Worm (Caenorhabditis elegans): Measurements from ENCODE around the gene ceh-32.
A peak's percentile ranks its signal among the peaks of the same experiment; 100 is the strongest.

ceh-32 gene

ce11 chrV:11676498-11676897 is 28.7 kb downstream of the ceh-32 start:
- no peak for TF ChIP-seq unc-130 (GFP tag; optimal IDR thresholded peaks at IDR 0.05)
- no peak for TF ChIP-seq Y105C5A.15 (GFP tag; IDR thresholded peaks at IDR 0.05)
- TF ChIP-seq nhr-28 (tag; optimal IDR thresholded peaks at IDR 0.05) = peak; percentile 25
- peak; percentile 49; the same call in 1 of the 2 replicates for TF ChIP-seq tra-1 (GFP tag; IDR thresholded peaks at IDR 0.05)
- no peak for TF ChIP-seq dmd-8 (GFP tag; IDR thresholded peaks at IDR 0.05)
- TF ChIP-seq zag-1 (tag; optimal IDR thresholded peaks at IDR 0.05) = no peak
- no peak for TF ChIP-seq ztf-7 (tag; optimal IDR thresholded peaks at IDR 0.05)
- no peak for TF ChIP-seq nhr-6 (tag; optimal IDR thresholded peaks at IDR 0.05)
- TF ChIP-seq cey-2 (tag; optimal IDR thresholded peaks at IDR 0.05; ENCODE audit: borderline replicate concordance, insufficient read depth) = peak; percentile 38
- peak; percentile 39 for TF ChIP-seq hlh-30 (tag; optimal IDR thresholded peaks at IDR 0.05; ENCODE audit: insufficient read depth)
- TF ChIP-seq hlh-11 (tag; optimal IDR thresholded peaks at IDR 0.05) = peak; percentile 5
- TF ChIP-seq sdz-12 (GFP tag; optimal IDR thresholded peaks at IDR 0.05) = no peak

- no peak for TF ChIP-seq ctbp-1 (GFP tag; IDR thresholded peaks at IDR 0.05)
- TF ChIP-seq lin-38 (GFP tag; IDR thresholded peaks at IDR 0.05) = no peak
- TF ChIP-seq nhr-76 (tag; optimal IDR thresholded peaks at IDR 0.05) = no peak
- TF ChIP-seq zip-2 (tag; optimal IDR thresholded peaks at IDR 0.05) = no peak
- no peak for TF ChIP-seq T26A8.4 (GFP tag; IDR thresholded peaks at IDR 0.05)
These were observed 29.6 kb downstream of the ceh-32 start, which contains the start of gene ape-1 for ce11 chrV:11675638-11676037. ape-1 (plus strand) TSS chrV:11675938.

ce11 chrV:11674594-11675579 is 30.3 kb downstream of the ceh-32 start:
- no peak for TF ChIP-seq lin-15B (tag; optimal IDR thresholded peaks at IDR 0.05)
- TF ChIP-seq F26F4.8 (GFP tag; conservative IDR thresholded peaks at IDR 0.05) = no peak
- TF ChIP-seq nhr-28 (tag; optimal IDR thresholded peaks at IDR 0.05) = no peak
- TF ChIP-seq daf-8 (GFP tag; IDR thresholded peaks at IDR 0.05) = no peak
- no peak for TF ChIP-seq fos-1 (tag; optimal IDR thresholded peaks at IDR 0.05)
- no peak for TF ChIP-seq spr-1 (tag; optimal IDR thresholded peaks at IDR 0.05)
- no peak for TF ChIP-seq gei-8 (GFP tag; optimal IDR thresholded peaks at IDR 0.05)
- no peak for TF ChIP-seq php-3 (GFP tag; IDR thresholded peaks at IDR 0.05)
- TF ChIP-seq Y75B8A.6 (GFP tag; IDR thresholded peaks at IDR 0.05) = no peak
- TF ChIP-seq ceh-62 (tag; optimal IDR thresholded peaks at IDR 0.05) = no peak
- no peak for TF ChIP-seq nhr-237 (tag; optimal IDR thresholded peaks at IDR 0.05)
- no peak for TF ChIP-seq lin-13 (GFP tag; optimal IDR thresholded peaks at IDR 0.05)
- TF ChIP-seq nhr-48 (tag; optimal IDR thresholded peaks at IDR 0.05) = no peak
- TF ChIP-seq Y105C5A.15 (GFP tag; IDR thresholded peaks at IDR 0.05) = no peak
- no peak for TF ChIP-seq R02D3.7 (tag; optimal IDR thresholded peaks at IDR 0.05)
- no peak for TF ChIP-seq ceh-82 (tag; optimal IDR thresholded peaks at IDR 0.05)
- TF ChIP-seq unc-130 (GFP tag; optimal IDR thresholded peaks at IDR 0.05) = no peak
- no peak for TF ChIP-seq T20F7.1 (GFP tag; optimal IDR thresholded peaks at IDR 0.05)
- TF ChIP-seq ZK337.2 (GFP tag; IDR thresholded peaks at IDR 0.05) = no peak
- TF ChIP-seq daf-19 (GFP tag; conservative IDR thresholded peaks at IDR 0.05) = no peak
- TF ChIP-seq hlh-30 (tag; optimal IDR thresholded peaks at IDR 0.05; ENCODE audit: insufficient read depth) = peak; percentile 51
- TF ChIP-seq egl-27 (tag; optimal IDR thresholded peaks at IDR 0.05) = no peak
- TF ChIP-seq skn-1 (tag; optimal IDR thresholded peaks at IDR 0.05) = no peak
- no peak for TF ChIP-seq ceh-32 (tag; optimal IDR thresholded peaks at IDR 0.05; ENCODE audit: poor library complexity)
- TF ChIP-seq Y48G9A.11 (GFP tag; IDR thresholded peaks at IDR 0.05) = no peak
- TF ChIP-seq zag-1 (tag; optimal IDR thresholded peaks at IDR 0.05) = no peak
- TF ChIP-seq lsy-2 (tag; optimal IDR thresholded peaks at IDR 0.05) = no peak
- no peak for TF ChIP-seq hmg-1.1 (GFP tag; IDR thresholded peaks at IDR 0.05)
- TF ChIP-seq nhr-6 (tag; optimal IDR thresholded peaks at IDR 0.05) = peak; percentile 24
- no peak for TF ChIP-seq mdl-1 (tag; optimal IDR thresholded peaks at IDR 0.05)
- no peak for TF ChIP-seq pha-4 (GFP tag; IDR thresholded peaks at IDR 0.05)
- TF ChIP-seq pha-4 (tag; optimal IDR thresholded peaks at IDR 0.05) = peak; percentile 84
- TF ChIP-seq zfp-2 (tag; optimal IDR thresholded peaks at IDR 0.05) = no peak
- TF ChIP-seq zfp-3 (GFP tag; conservative IDR thresholded peaks at IDR 0.05) = no peak
- no peak for TF ChIP-seq F49E8.2 (tag; optimal IDR thresholded peaks at IDR 0.05; ENCODE audit: borderline replicate concordance)

All from whole organism, L4 larva.